Fruit fly (Drosophila melanogaster): ENCODE results near the gene Spg7.
A peak's percentile ranks its signal among the peaks of the same experiment; 100 is the strongest.

The Spg7 gene

dm6 chrX:2652124-2652923 lies 45.7 kb downstream of the Spg7 start:
- TF ChIP-seq Mio (GFP tag; optimal IDR thresholded peaks at IDR 0.05) (no peak), CrebA (GFP tag; optimal IDR thresholded peaks at IDR 0.05; ENCODE audit: borderline replicate concordance) (peak; percentile 21), usp (GFP tag; optimal IDR thresholded peaks at IDR 0.05) (no peak), dmrt93B (GFP tag; optimal IDR thresholded peaks at IDR 0.05) (no peak), Jra (GFP tag; optimal IDR thresholded peaks at IDR 0.05) (peak; percentile 18), br (GFP tag; optimal IDR thresholded peaks at IDR 0.05) (no peak), Rel (GFP tag; optimal IDR thresholded peaks at IDR 0.05) (peak; percentile 6), Rel (tag; optimal IDR thresholded peaks at IDR 0.05) (peak; percentile 98), ey (GFP tag; optimal IDR thresholded peaks at IDR 0.05) (no peak), dl (GFP tag; optimal IDR thresholded peaks at IDR 0.05; ENCODE audit: insufficient read depth in 1 of 2, partially characterized antibody in 2 of 2) (peak in 1 of 2 experiments; percentile 66), CG9705 (GFP tag; optimal IDR thresholded peaks at IDR 0.05) (no peak), psq (GFP tag; optimal IDR thresholded peaks at IDR 0.05) (peak; percentile 25), pan (optimal IDR thresholded peaks at IDR 0.05) (no peak), woc (GFP tag; optimal IDR thresholded peaks at IDR 0.05) (no peak), OdsH (GFP tag; optimal IDR thresholded peaks at IDR 0.05) (no peak)

dm6 chrX:2651128-2651527 lies 46.9 kb downstream of the Spg7 start:
- TF ChIP-seq br (GFP tag; optimal IDR thresholded peaks at IDR 0.05) (no peak), CG32264 (GFP tag; optimal IDR thresholded peaks at IDR 0.05) (no peak), sage (GFP tag; optimal IDR thresholded peaks at IDR 0.05) (no peak), pan (optimal IDR thresholded peaks at IDR 0.05) (no peak), lola (GFP tag; optimal IDR thresholded peaks at IDR 0.05) (no peak), OdsH (GFP tag; optimal IDR thresholded peaks at IDR 0.05) (no peak)

- TF ChIP-seq h (GFP tag; optimal IDR thresholded peaks at IDR 0.05), result peak; percentile 43
- no peak for TF ChIP-seq CrebA (GFP tag; optimal IDR thresholded peaks at IDR 0.05; ENCODE audit: borderline replicate concordance)
Observed at dm6 chrX:2648959-2649358, 49.1 kb downstream of the Spg7 start.

dm6 chrX:2647950-2648613 lies 49.9 kb downstream of the Spg7 start:
- TF ChIP-seq fru (GFP tag; optimal IDR thresholded peaks at IDR 0.05), result peak; percentile 58
- no peak for TF ChIP-seq Mio (GFP tag; optimal IDR thresholded peaks at IDR 0.05)
- no peak for TF ChIP-seq sage (GFP tag; optimal IDR thresholded peaks at IDR 0.05)
- no peak for TF ChIP-seq woc (GFP tag; optimal IDR thresholded peaks at IDR 0.05)
- TF ChIP-seq GATAd (GFP tag; optimal IDR thresholded peaks at IDR 0.05), result no peak
- TF ChIP-seq Hr78 (GFP tag; optimal IDR thresholded peaks at IDR 0.05), result no peak
- TF ChIP-seq dsf (GFP tag; optimal IDR thresholded peaks at IDR 0.05; ENCODE audit: borderline replicate concordance), result peak; percentile 7
- no peak for TF ChIP-seq usp (GFP tag; optimal IDR thresholded peaks at IDR 0.05)
- no peak for TF ChIP-seq Jra (GFP tag; optimal IDR thresholded peaks at IDR 0.05)
- peak; percentile 82 for TF ChIP-seq HLH106 (tag; optimal IDR thresholded peaks at IDR 0.05)
- TF ChIP-seq br (GFP tag; optimal IDR thresholded peaks at IDR 0.05), result peak; percentile 78
- no peak for TF ChIP-seq tai (GFP tag; optimal IDR thresholded peaks at IDR 0.05)
- no peak for TF ChIP-seq Rel (GFP tag; optimal IDR thresholded peaks at IDR 0.05)
- peak; percentile 83 for TF ChIP-seq Rel (tag; optimal IDR thresholded peaks at IDR 0.05)
- TF ChIP-seq Myc (optimal IDR thresholded peaks at IDR 0.05), result no peak
- TF ChIP-seq CG9705 (GFP tag; optimal IDR thresholded peaks at IDR 0.05), result peak; percentile 64
- TF ChIP-seq rgr (GFP tag; optimal IDR thresholded peaks at IDR 0.05), result peak; percentile 68
- no peak for TF ChIP-seq pan (optimal IDR thresholded peaks at IDR 0.05)
- TF ChIP-seq jim (GFP tag; optimal IDR thresholded peaks at IDR 0.05), result no peak
- TF ChIP-seq sv (GFP tag; optimal IDR thresholded peaks at IDR 0.05), result no peak
- no peak for TF ChIP-seq Dif (GFP tag; optimal IDR thresholded peaks at IDR 0.05; ENCODE audit: partially characterized antibody)
- TF ChIP-seq CG32264 (GFP tag; optimal IDR thresholded peaks at IDR 0.05), result peak; percentile 44
- no peak for TF ChIP-seq dl (GFP tag; optimal IDR thresholded peaks at IDR 0.05; ENCODE audit: insufficient read depth in 1 of 2, partially characterized antibody in 2 of 2)
- peak; percentile 28 for TF ChIP-seq psq (GFP tag; optimal IDR thresholded peaks at IDR 0.05)
- peak; percentile 62 for TF ChIP-seq dmrt93B (GFP tag; optimal IDR thresholded peaks at IDR 0.05)
- TF ChIP-seq lola (GFP tag; optimal IDR thresholded peaks at IDR 0.05), result no peak
- no peak for TF ChIP-seq Hr83 (GFP tag; optimal IDR thresholded peaks at IDR 0.05; ENCODE audit: poor library complexity, severe bottlenecking)
- no peak for TF ChIP-seq Vsx2 (GFP tag; optimal IDR thresholded peaks at IDR 0.05; ENCODE audit: partially characterized antibody)
- peak; percentile 65 for TF ChIP-seq h (GFP tag; optimal IDR thresholded peaks at IDR 0.05)
- no peak for TF ChIP-seq Abd-B (GFP tag; optimal IDR thresholded peaks at IDR 0.05)
- no peak for TF ChIP-seq CrebA (GFP tag; optimal IDR thresholded peaks at IDR 0.05; ENCODE audit: borderline replicate concordance)
- TF ChIP-seq brk (GFP tag; optimal IDR thresholded peaks at IDR 0.05), result no peak
- TF ChIP-seq N (GFP tag; optimal IDR thresholded peaks at IDR 0.05), result no peak
- TF ChIP-seq Sp1 (GFP tag; optimal IDR thresholded peaks at IDR 0.05), result peak; percentile 74
- TF ChIP-seq OdsH (GFP tag; optimal IDR thresholded peaks at IDR 0.05), result no peak
- peak; percentile 67 for TF ChIP-seq ey (GFP tag; optimal IDR thresholded peaks at IDR 0.05)
- TF ChIP-seq foxo (GFP tag; optimal IDR thresholded peaks at IDR 0.05), result peak in 1 of 2 experiments; percentile 25
- peak; percentile 9 for TF ChIP-seq Dfd (GFP tag; optimal IDR thresholded peaks at IDR 0.05)
- TF ChIP-seq Hnf4 (GFP tag; optimal IDR thresholded peaks at IDR 0.05), result peak; percentile 44

Data from whole organism, wandering third instar larva.